Fruit fly (Drosophila melanogaster): ENCODE measurements around the gene asun.
A peak's percentile ranks its signal among the peaks of the same experiment; 100 is the strongest.

The asun gene

DNA sequence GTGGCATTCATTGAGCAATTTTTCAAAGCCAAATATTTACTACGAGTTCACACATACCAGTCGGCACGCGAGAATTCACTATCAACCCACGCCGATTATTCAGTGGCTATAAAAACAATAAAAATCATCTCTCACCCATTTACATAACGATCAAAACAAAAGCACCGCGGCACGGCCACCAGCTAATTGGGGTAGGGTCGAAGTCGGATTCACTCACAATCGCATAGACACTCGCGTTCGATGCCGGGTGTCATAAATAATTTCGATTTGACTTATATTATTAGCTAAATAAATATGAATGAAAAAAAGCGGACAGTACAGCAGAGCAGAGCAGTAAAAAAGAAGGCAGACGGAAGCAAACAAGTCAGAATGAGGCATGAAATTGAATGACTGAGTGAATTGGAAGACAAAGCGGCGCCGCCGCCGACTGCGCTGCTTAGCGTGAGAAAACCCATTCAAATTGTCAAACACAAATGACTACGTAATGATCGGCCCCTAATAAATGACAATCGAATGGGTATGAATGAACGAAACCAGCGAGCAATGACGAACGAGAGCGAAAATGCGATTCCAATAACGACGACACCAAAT, 33.9 kb upstream of the asun start:
- TF ChIP-seq CG34367 (tag; optimal IDR thresholded peaks at IDR 0.05), result no peak
- TF ChIP-seq CG32121 (GFP tag; IDR thresholded peaks at IDR 0.05), result no peak
- TF ChIP-seq CG17806 (tag; optimal IDR thresholded peaks at IDR 0.05), result no peak
- TF ChIP-seq rn (GFP tag; IDR thresholded peaks at IDR 0.05), result no peak
- TF ChIP-seq CG4496 (GFP tag; IDR thresholded peaks at IDR 0.05), result no peak
- TF ChIP-seq Ets98B (GFP tag; IDR thresholded peaks at IDR 0.05), result no peak
- TF ChIP-seq CG13204 (GFP tag; optimal IDR thresholded peaks at IDR 0.05), result no peak
- no peak for TF ChIP-seq CG12605 (GFP tag; IDR thresholded peaks at IDR 0.05)
- TF ChIP-seq CG8159 (tag; optimal IDR thresholded peaks at IDR 0.05), result no peak
- no peak for TF ChIP-seq CG14655 (GFP tag; optimal IDR thresholded peaks at IDR 0.05)
- TF ChIP-seq CG15710 (tag; optimal IDR thresholded peaks at IDR 0.05), result no peak
- no peak for TF ChIP-seq EcR (GFP tag; optimal IDR thresholded peaks at IDR 0.05)
- TF ChIP-seq gl (tag; optimal IDR thresholded peaks at IDR 0.05), result no peak
- TF ChIP-seq D1 (tag; optimal IDR thresholded peaks at IDR 0.05), result no peak
- no peak for TF ChIP-seq Pif1A (GFP tag; optimal IDR thresholded peaks at IDR 0.05)
- no peak for TF ChIP-seq CG9948 (tag; optimal IDR thresholded peaks at IDR 0.05)
- no peak for TF ChIP-seq fd96Ca (GFP tag; IDR thresholded peaks at IDR 0.05)
- no peak for TF ChIP-seq Snoo (tag; optimal IDR thresholded peaks at IDR 0.05)

- TF ChIP-seq Snoo (tag; optimal IDR thresholded peaks at IDR 0.05), result peak; percentile 48
- no peak for TF ChIP-seq fd96Ca (GFP tag; IDR thresholded peaks at IDR 0.05)
- TF ChIP-seq Ets98B (GFP tag; IDR thresholded peaks at IDR 0.05), result no peak
- peak; percentile 35 for TF ChIP-seq CG13204 (GFP tag; optimal IDR thresholded peaks at IDR 0.05)
- TF ChIP-seq CG8301 (tag; optimal IDR thresholded peaks at IDR 0.05), result peak; percentile 75
- peak; percentile 62 for TF ChIP-seq CG17806 (tag; optimal IDR thresholded peaks at IDR 0.05)
- peak; percentile 91 for TF ChIP-seq EcR (GFP tag; optimal IDR thresholded peaks at IDR 0.05)
- peak; percentile 80 for TF ChIP-seq Pif1A (GFP tag; optimal IDR thresholded peaks at IDR 0.05)
- TF ChIP-seq CG9948 (tag; optimal IDR thresholded peaks at IDR 0.05), result peak; percentile 70
- TF ChIP-seq CG10348 (GFP tag; IDR thresholded peaks at IDR 0.05), result no peak
- no peak for TF ChIP-seq gl (tag; optimal IDR thresholded peaks at IDR 0.05)
- peak; percentile 72 for TF ChIP-seq CG15710 (tag; optimal IDR thresholded peaks at IDR 0.05)
- no peak for TF ChIP-seq CG12605 (GFP tag; IDR thresholded peaks at IDR 0.05)
- TF ChIP-seq CG32121 (GFP tag; IDR thresholded peaks at IDR 0.05), result no peak
- TF ChIP-seq CG8159 (tag; optimal IDR thresholded peaks at IDR 0.05), result peak; percentile 79
- TF ChIP-seq Pif1B (GFP tag; optimal IDR thresholded peaks at IDR 0.05), result peak; percentile 56
- TF ChIP-seq rn (GFP tag; IDR thresholded peaks at IDR 0.05), result no peak
- TF ChIP-seq CG14655 (GFP tag; optimal IDR thresholded peaks at IDR 0.05), result peak; percentile 82
- TF ChIP-seq CG34367 (tag; optimal IDR thresholded peaks at IDR 0.05), result peak; percentile 41
- no peak for TF ChIP-seq D1 (tag; optimal IDR thresholded peaks at IDR 0.05)
- no peak for TF ChIP-seq CG4496 (GFP tag; IDR thresholded peaks at IDR 0.05)
These were observed 32.4 kb upstream of the asun start for dm6 chr3R:16231385-16232307.

DNA sequence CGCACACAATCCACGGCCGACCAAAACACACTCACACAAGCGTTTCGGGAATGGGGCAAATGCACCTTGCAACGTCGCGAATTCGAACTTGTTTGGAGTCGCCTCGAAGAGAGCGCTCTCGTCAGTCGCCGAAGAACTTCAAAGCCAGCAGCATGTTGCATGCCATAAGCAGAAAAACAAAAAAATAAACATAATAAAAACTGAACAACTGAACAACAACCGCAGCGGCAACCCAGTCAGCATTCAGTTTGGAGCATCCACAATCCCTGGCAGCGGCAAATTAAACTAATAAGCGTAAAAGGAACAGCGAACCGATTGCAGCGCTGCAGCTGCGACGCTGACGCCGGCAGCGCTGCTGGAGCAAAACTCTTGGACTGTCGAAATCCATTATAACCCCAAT, 31.5 kb upstream of the asun start:
- peak; percentile 4 for TF ChIP-seq EcR (GFP tag; optimal IDR thresholded peaks at IDR 0.05)
- peak; percentile 52 for TF ChIP-seq gl (tag; optimal IDR thresholded peaks at IDR 0.05)
- peak; percentile 65 for TF ChIP-seq CG13204 (GFP tag; optimal IDR thresholded peaks at IDR 0.05)
- TF ChIP-seq CG8301 (tag; optimal IDR thresholded peaks at IDR 0.05), result no peak

DNA sequence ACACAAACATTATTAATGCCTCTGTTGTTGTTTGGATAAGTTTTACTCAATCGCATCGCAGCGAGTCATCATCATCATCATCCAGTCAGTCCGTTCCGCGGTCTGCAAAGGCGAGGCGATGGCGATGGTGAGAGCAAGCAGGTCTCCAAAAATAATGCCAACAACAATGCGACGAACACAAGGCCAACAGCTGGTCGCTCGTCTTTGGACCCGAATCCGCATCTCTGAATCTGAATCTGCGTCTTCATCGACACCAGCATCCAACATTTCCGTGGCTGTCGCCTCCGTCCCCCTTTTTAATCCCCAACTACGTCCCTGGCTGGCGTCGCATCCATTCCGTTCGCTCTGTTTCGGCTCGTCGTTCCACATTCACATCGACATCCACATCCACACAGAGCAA, 29.8 kb upstream of the asun start:
- TF ChIP-seq EcR (GFP tag; optimal IDR thresholded peaks at IDR 0.05) (peak; percentile 66), CG13204 (GFP tag; optimal IDR thresholded peaks at IDR 0.05) (peak; percentile 90), CG15710 (tag; optimal IDR thresholded peaks at IDR 0.05) (no peak)

DNA sequence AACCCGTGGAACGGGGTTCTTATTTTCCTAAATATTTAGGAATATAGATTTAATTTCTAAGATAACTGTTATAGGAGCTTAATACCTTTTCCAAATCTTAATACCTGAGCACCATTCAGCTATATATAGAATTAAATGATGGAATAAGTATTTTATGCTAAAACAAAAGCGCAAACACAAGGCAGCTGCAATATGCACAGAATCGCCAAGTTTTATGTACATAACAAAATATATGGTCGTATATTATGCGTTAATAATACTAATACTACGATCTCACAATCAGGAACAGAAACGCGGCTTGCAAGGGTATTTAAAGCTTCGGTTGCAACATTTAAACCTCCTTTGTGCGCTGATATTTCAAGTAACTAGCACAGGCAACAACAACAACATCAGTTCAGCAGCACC, 29.3 kb upstream of the asun start:
- TF ChIP-seq Snoo (tag; optimal IDR thresholded peaks at IDR 0.05), result peak; percentile 87
- TF ChIP-seq CG14655 (GFP tag; optimal IDR thresholded peaks at IDR 0.05), result peak; percentile 92
- peak; percentile 93 for TF ChIP-seq CG9948 (tag; optimal IDR thresholded peaks at IDR 0.05)
- TF ChIP-seq CG32121 (GFP tag; IDR thresholded peaks at IDR 0.05), result no peak
- no peak for TF ChIP-seq fd96Ca (GFP tag; IDR thresholded peaks at IDR 0.05)
- TF ChIP-seq EcR (GFP tag; optimal IDR thresholded peaks at IDR 0.05), result no peak
- peak; percentile 81 for TF ChIP-seq Pif1A (GFP tag; optimal IDR thresholded peaks at IDR 0.05)
- TF ChIP-seq CG8301 (tag; optimal IDR thresholded peaks at IDR 0.05), result peak; percentile 86
- peak; percentile 83 for TF ChIP-seq CG34367 (tag; optimal IDR thresholded peaks at IDR 0.05)
- no peak for TF ChIP-seq CG12605 (GFP tag; IDR thresholded peaks at IDR 0.05)
- no peak for TF ChIP-seq CG10348 (GFP tag; IDR thresholded peaks at IDR 0.05)
- no peak for TF ChIP-seq CG4496 (GFP tag; IDR thresholded peaks at IDR 0.05)
- TF ChIP-seq rn (GFP tag; IDR thresholded peaks at IDR 0.05), result no peak
- TF ChIP-seq Pif1B (GFP tag; optimal IDR thresholded peaks at IDR 0.05), result peak; percentile 90
- TF ChIP-seq CG15710 (tag; optimal IDR thresholded peaks at IDR 0.05), result peak; percentile 90
- TF ChIP-seq D1 (tag; optimal IDR thresholded peaks at IDR 0.05), result peak; percentile 83
- TF ChIP-seq Ets98B (GFP tag; IDR thresholded peaks at IDR 0.05), result no peak
- no peak for TF ChIP-seq CG13204 (GFP tag; optimal IDR thresholded peaks at IDR 0.05)
- TF ChIP-seq CG17806 (tag; optimal IDR thresholded peaks at IDR 0.05), result peak; percentile 88
- peak; percentile 27 for TF ChIP-seq gl (tag; optimal IDR thresholded peaks at IDR 0.05)
- peak; percentile 95 for TF ChIP-seq CG8159 (tag; optimal IDR thresholded peaks at IDR 0.05)

Data from whole organism, pupa.